Fruit fly (Drosophila melanogaster) whole organism, embryonic: ENCODE results near the gene Sec8.

ENCODE experiments used
- Ada2b ChIP-seq: fragments of 200-800 bp; sonication (Bioruptor generic); IDR thresholded peaks from 2 replicates; pipeline ENCODE4 v1.3.6; 2022; ENCODE audit warnings: missing biosample characterization, missing genetic modification characterization
- Atf3 ChIP-seq: fragments of 200-800 bp; sonication (Bioruptor generic); optimal IDR thresholded peaks from 3 replicates; lab custom pipeline; 2016; ENCODE audit warnings: missing biosample characterization, missing genetic modification characterization
- Blimp-1 ChIP-seq: fragments of 200-800 bp; sonication (Bioruptor generic); optimal IDR thresholded peaks from 3 replicates; lab custom pipeline; 2018; ENCODE audit warnings: missing biosample characterization, missing genetic modification characterization, mild to moderate bottlenecking, moderate library complexity, missing genetic modification reagents
- CG10267 ChIP-seq: fragments of 200-800 bp; sonication (Bioruptor generic); optimal IDR thresholded peaks from 2 replicates; lab custom pipeline; 2018; ENCODE audit warnings: missing biosample characterization, mild to moderate bottlenecking, missing genetic modification characterization, moderate library complexity
- CG11456 ChIP-seq: fragments of 200-800 bp; sonication (Bioruptor generic); IDR thresholded peaks from 3 replicates; pipeline ENCODE4 v1.3.6; 2022; ENCODE audit warnings: missing biosample characterization, missing genetic modification characterization
- CG11696 ChIP-seq: fragments of 200-800 bp; sonication (Bioruptor generic); IDR thresholded peaks from 2 replicates; pipeline ENCODE4 v1.3.6; 2022; ENCODE audit warnings: missing biosample characterization, missing genetic modification characterization
- CG12299 ChIP-seq: fragments of 200-800 bp; sonication (Bioruptor generic); optimal IDR thresholded peaks from 2 replicates; lab custom pipeline; 2018; ENCODE audit warnings: missing biosample characterization, mild to moderate bottlenecking, missing genetic modification characterization
- CG12391 ChIP-seq: fragments of 200-800 bp; sonication (Bioruptor generic); optimal IDR thresholded peaks from 3 replicates; lab custom pipeline; 2018; ENCODE audit warnings: missing biosample characterization, mild to moderate bottlenecking, missing genetic modification characterization, moderate library complexity
- CG14860 ChIP-seq: fragments of 200-800 bp; sonication (Bioruptor generic); IDR thresholded peaks from 3 replicates; pipeline ENCODE4 v1.3.6; 2022; ENCODE audit warnings: missing biosample characterization, missing genetic modification characterization; ENCODE audit not compliant: partially characterized antibody
- CG15514 ChIP-seq: fragments of 200-800 bp; sonication (Bioruptor generic); optimal IDR thresholded peaks from 3 replicates; lab custom pipeline; 2017; ENCODE audit warnings: missing biosample characterization, missing genetic modification characterization, mild to moderate bottlenecking, moderate library complexity, missing genetic modification reagents
- CG18262 ChIP-seq: fragments of 200-800 bp; optimal IDR thresholded peaks from 3 replicates; lab custom pipeline; 2019; ENCODE audit warnings: missing biosample characterization, mild to moderate bottlenecking, missing genetic modification characterization, moderate library complexity
- CG1832 ChIP-seq: fragments of 200-800 bp; sonication (Bioruptor generic); optimal IDR thresholded peaks from 2 replicates; lab custom pipeline; 2017; ENCODE audit warnings: missing biosample characterization, mild to moderate bottlenecking, missing genetic modification characterization, inconsistent platforms
- CG18599 ChIP-seq: fragments of 200-800 bp; sonication (Bioruptor generic); optimal IDR thresholded peaks from 3 replicates; lab custom pipeline; 2017; ENCODE audit warnings: missing biosample characterization, missing genetic modification characterization, mild to moderate bottlenecking, moderate library complexity, missing genetic modification reagents
- CG18764 ChIP-seq: fragments of 200-800 bp; sonication (Bioruptor generic); optimal IDR thresholded peaks from 3 replicates; lab custom pipeline; 2016; ENCODE audit warnings: missing biosample characterization, missing genetic modification characterization
- CG30403 ChIP-seq: fragments of 200-800 bp; sonication (Bioruptor generic); optimal IDR thresholded peaks from 3 replicates; lab custom pipeline; 2016; ENCODE audit warnings: missing biosample characterization, missing genetic modification characterization
- CG30431 ChIP-seq: fragments of 200-800 bp; sonication (Bioruptor generic); optimal IDR thresholded peaks from 2 replicates; lab custom pipeline; 2017; ENCODE audit warnings: missing biosample characterization, missing genetic modification characterization
- CG4360 ChIP-seq: fragments of 200-800 bp; sonication (Bioruptor generic); IDR thresholded peaks from 2 replicates; pipeline ENCODE4 v1.3.6; 2022; ENCODE audit warnings: missing biosample characterization, missing genetic modification characterization
- CG43689 ChIP-seq: fragments of 200-800 bp; sonication (Bioruptor generic); IDR thresholded peaks from 2 replicates; pipeline ENCODE4 v1.3.6; 2022; ENCODE audit warnings: missing biosample characterization, missing genetic modification characterization
- CG5180 ChIP-seq: fragments of 200-800 bp; sonication (Bioruptor generic); optimal IDR thresholded peaks from 3 replicates; lab custom pipeline; 2017; ENCODE audit warnings: missing biosample characterization, missing genetic modification characterization, mild to moderate bottlenecking, moderate library complexity, missing genetic modification reagents
- CG9817 ChIP-seq: fragments of 200-800 bp; sonication (Bioruptor generic); optimal IDR thresholded peaks from 2 replicates; lab custom pipeline; 2018; ENCODE audit warnings: missing biosample characterization, mild to moderate bottlenecking, missing genetic modification characterization, moderate library complexity
- CG9876 ChIP-seq: fragments of 200-800 bp; sonication (Bioruptor generic); optimal IDR thresholded peaks from 2 replicates; lab custom pipeline; 2016; ENCODE audit warnings: missing biosample characterization, missing genetic modification characterization
- CG9932 ChIP-seq: fragments of 200-800 bp; sonication (Bioruptor generic); IDR thresholded peaks from 2 replicates; pipeline ENCODE4 v1.3.6; 2022; ENCODE audit warnings: missing biosample characterization, missing genetic modification characterization
- Camta ChIP-seq: fragments of 200-800 bp; sonication (Bioruptor generic); optimal IDR thresholded peaks from 2 replicates; lab custom pipeline; 2016; ENCODE audit warnings: missing biosample characterization, missing genetic modification characterization
- CoRest ChIP-seq: fragments of 200-800 bp; sonication (Bioruptor generic); optimal IDR thresholded peaks from 3 replicates; lab custom pipeline; 2018; ENCODE audit warnings: missing biosample characterization, mild to moderate bottlenecking, missing genetic modification characterization, moderate library complexity
- D19A ChIP-seq: fragments of 200-800 bp; optimal IDR thresholded peaks from 3 replicates; lab custom pipeline; 2019; ENCODE audit warnings: missing biosample characterization, mild to moderate bottlenecking, missing genetic modification characterization, moderate library complexity
- Hey ChIP-seq: fragments of 200-800 bp; sonication (Bioruptor generic); optimal IDR thresholded peaks from 3 replicates; lab custom pipeline; 2018; ENCODE audit warnings: missing biosample characterization, mild to moderate bottlenecking, missing genetic modification characterization
- Hr78 ChIP-seq, 2 experiments: fragments of 200-800 bp in 1 of 2; fragments of >200 bp in 1 of 2; sonication (Bioruptor generic) in 1 of 2; optimal IDR thresholded peaks; 2 replicates each; lab custom pipeline; 2017 to 2019; ENCODE audit warnings: missing biosample characterization in 2 of 2, missing genetic modification characterization in 2 of 2, mild to moderate bottlenecking in 1 of 2, moderate library complexity in 1 of 2
- MBD-R2 ChIP-seq: fragments of 200-800 bp; sonication (Bioruptor generic); IDR thresholded peaks from 2 replicates; pipeline ENCODE4 v1.3.6; 2022; ENCODE audit warnings: missing biosample characterization, missing genetic modification characterization
- Med ChIP-seq: fragments of 200-800 bp; sonication (Bioruptor generic); peaks from one replicate; lab custom pipeline; 2016; ENCODE audit warnings: missing biosample characterization, missing genetic modification characterization, mild to moderate bottlenecking, inconsistent platforms, moderate library complexity
- Mrtf ChIP-seq: fragments of 200-800 bp; sonication (Bioruptor generic); IDR thresholded peaks from 3 replicates; pipeline ENCODE4 v1.3.6; 2022; ENCODE audit warnings: missing biosample characterization, missing genetic modification characterization
- Neu2 ChIP-seq: fragments of 200-800 bp; sonication (Bioruptor generic); optimal IDR thresholded peaks from 3 replicates; lab custom pipeline; 2016; ENCODE audit warnings: missing biosample characterization, missing genetic modification characterization, borderline replicate concordance
- NfI ChIP-seq: fragments of 200-800 bp; sonication (Bioruptor generic); optimal IDR thresholded peaks from 3 replicates; lab custom pipeline; 2018; ENCODE audit warnings: missing biosample characterization, mild to moderate bottlenecking, missing genetic modification characterization, moderate library complexity
- Oli ChIP-seq: fragments of 200-800 bp; sonication (Bioruptor generic); optimal IDR thresholded peaks from 2 replicates; lab custom pipeline; 2018; ENCODE audit warnings: missing biosample characterization, mild to moderate bottlenecking, missing genetic modification characterization, moderate library complexity
- Tbp ChIP-seq: fragments of >200 bp; optimal IDR thresholded peaks from 2 replicates; lab custom pipeline; 2018; ENCODE audit warnings: missing biosample characterization, missing genetic modification characterization
- bsh ChIP-seq, 2 experiments: fragments of 200-800 bp; sonication (Bioruptor generic); optimal IDR thresholded peaks; 2 replicates each; lab custom pipeline; 2017 to 2018; ENCODE audit warnings: mild to moderate bottlenecking in 2 of 2, missing biosample characterization in 2 of 2, missing genetic modification characterization in 2 of 2, moderate library complexity in 1 of 2
- btn ChIP-seq: fragments of 200-800 bp; sonication (Bioruptor generic); optimal IDR thresholded peaks from 2 replicates; lab custom pipeline; 2016; ENCODE audit warnings: missing biosample characterization, missing genetic modification characterization
- fd96Cb ChIP-seq: fragments of 200-800 bp; sonication (Bioruptor generic); optimal IDR thresholded peaks from 2 replicates; lab custom pipeline; 2018; ENCODE audit warnings: missing biosample characterization, mild to moderate bottlenecking, missing genetic modification characterization, moderate library complexity
- gro ChIP-seq: fragments of 200-800 bp; sonication (Bioruptor generic); optimal IDR thresholded peaks from 2 replicates; lab custom pipeline; 2016; ENCODE audit warnings: missing biosample characterization, missing genetic modification characterization
- gsb-n ChIP-seq: fragments of 200-800 bp; sonication (Bioruptor generic); optimal IDR thresholded peaks from 3 replicates; lab custom pipeline; 2018; ENCODE audit warnings: missing biosample characterization, mild to moderate bottlenecking, missing genetic modification characterization
- inv ChIP-seq: fragments of 200-800 bp; sonication (Bioruptor generic); IDR thresholded peaks from 2 replicates; pipeline ENCODE4 v1.3.6; 2022; ENCODE audit warnings: missing biosample characterization, missing genetic modification characterization; ENCODE audit not compliant: partially characterized antibody
- knrl ChIP-seq: fragments of 200-800 bp; sonication (Bioruptor generic); IDR thresholded peaks from 3 replicates; pipeline ENCODE4 v1.3.6; 2022; ENCODE audit warnings: missing biosample characterization, missing genetic modification characterization; ENCODE audit not compliant: partially characterized antibody
- org-1 ChIP-seq: fragments of 200-800 bp; sonication (Bioruptor generic); optimal IDR thresholded peaks from 2 replicates; lab custom pipeline; 2017; ENCODE audit warnings: missing biosample characterization, missing genetic modification characterization
- otp ChIP-seq: fragments of 200-800 bp; sonication (Bioruptor generic); IDR thresholded peaks from 3 replicates; pipeline ENCODE4, ENCODE4 v1.3.6; 2022; ENCODE audit warnings: missing biosample characterization, missing genetic modification characterization
- pfk ChIP-seq: fragments of 200-800 bp; sonication (Bioruptor generic); optimal IDR thresholded peaks from 2 replicates; lab custom pipeline; 2018; ENCODE audit warnings: missing biosample characterization, mild to moderate bottlenecking, missing genetic modification characterization, moderate library complexity
- pros ChIP-seq: fragments of 200-800 bp; sonication (Bioruptor generic); optimal IDR thresholded peaks from 3 replicates; lab custom pipeline; 2019; ENCODE audit warnings: missing biosample characterization, mild to moderate bottlenecking, missing genetic modification characterization, moderate library complexity
- run ChIP-seq: fragments of 200-800 bp; sonication (Bioruptor generic); optimal IDR thresholded peaks from 3 replicates; lab custom pipeline; 2018; ENCODE audit warnings: missing biosample characterization, mild to moderate bottlenecking, missing genetic modification characterization
- slbo ChIP-seq: fragments of 200-800 bp; sonication (Bioruptor generic); IDR thresholded peaks from 2 replicates; pipeline ENCODE4 v1.3.6; 2022; ENCODE audit warnings: missing biosample characterization, missing genetic modification characterization
- zen2 ChIP-seq: fragments of 200-800 bp; sonication (Bioruptor generic); IDR thresholded peaks from 3 replicates; pipeline ENCODE4 v1.3.6; 2022; ENCODE audit warnings: missing biosample characterization, missing genetic modification characterization; ENCODE audit not compliant: partially characterized antibody
- zfh1 ChIP-seq: fragments of 200-800 bp; sonication (Bioruptor generic); IDR thresholded peaks from 3 replicates; pipeline ENCODE4 v1.3.6; 2022; ENCODE audit warnings: missing biosample characterization, missing genetic modification characterization

The Sec8 gene

dm6 chr3R:5705469-5706067 lies 53.2 kb downstream of the Sec8 start (continued):
- TF ChIP-seq fd96Cb (tag; lab: Kevin White, UChicago) = peak; percentile 71
- no peak for TF ChIP-seq gsb-n (tag; lab: Kevin White, UChicago)
- TF ChIP-seq CG11696 (GFP tag; lab: Robert Waterston, UW) = peak; percentile 81
- TF ChIP-seq knrl = no peak
- no peak for TF ChIP-seq CG14860 (GFP tag; lab: Robert Waterston, UW)
- peak; percentile 44 for TF ChIP-seq CG12299 (tag; lab: Kevin White, UChicago)
- TF ChIP-seq zen2 (GFP tag; lab: Robert Waterston, UW) = no peak
- no peak for TF ChIP-seq gro (GFP tag; lab: Kevin White, UChicago)
- TF ChIP-seq org-1 (GFP tag; lab: Kevin White, UChicago) = peak; percentile 61
- no peak for TF ChIP-seq pfk (GFP tag; lab: Kevin White, UChicago)
- TF ChIP-seq CG30403 (GFP tag; lab: Kevin White, UChicago) = peak; percentile 69
- no peak for TF ChIP-seq Hr78 (GFP tag; optimal IDR thresholded peaks at IDR 0.05; lab: Kevin White, UChicago)
- TF ChIP-seq NfI (GFP tag; lab: Kevin White, UChicago) = peak; percentile 58
- TF ChIP-seq Blimp-1 (GFP tag; lab: Kevin White, UChicago) = no peak
- peak in 1 of 2 experiments; percentile 76 for TF ChIP-seq bsh (GFP tag; optimal IDR thresholded peaks at IDR 0.05; lab: Kevin White, UChicago)
- no peak for TF ChIP-seq CG4360 (GFP tag; lab: Robert Waterston, UW)
- TF ChIP-seq CoRest (tag; lab: Kevin White, UChicago) = peak; percentile 80
- peak; percentile 22; the same call in 1 of the 2 replicates for TF ChIP-seq slbo
- no peak for TF ChIP-seq CG15514 (GFP tag; lab: Kevin White, UChicago)
- no peak for TF ChIP-seq CG11456 (GFP tag; lab: Robert Waterston, UW)
- TF ChIP-seq run (tag; lab: Kevin White, UChicago) = peak; percentile 25
- TF ChIP-seq Ada2b = 0 out of 2 replicates have a peak, but pooled peaks have one; percentile 9
- peak; percentile 46; the same call in 1 of the 2 replicates for TF ChIP-seq CG9932 (GFP tag; lab: Robert Waterston, UW)
- TF ChIP-seq Hey (tag; lab: Kevin White, UChicago) = no peak
- TF ChIP-seq CG18599 (GFP tag; lab: Kevin White, UChicago) = peak; percentile 64
- no peak for TF ChIP-seq CG9876
- no peak for TF ChIP-seq inv (GFP tag; lab: Robert Waterston, UW)
- TF ChIP-seq CG9817 (tag; lab: Kevin White, UChicago) = peak; percentile 57
- no peak for TF ChIP-seq CG30431 (GFP tag; lab: Kevin White, UChicago)
- no peak for TF ChIP-seq Tbp
- TF ChIP-seq CG1832 (GFP tag; lab: Kevin White, UChicago) = no peak
- no peak for TF ChIP-seq CG18764
- no peak for TF ChIP-seq Neu2 (GFP tag; lab: Kevin White, UChicago)
- TF ChIP-seq Oli (tag; lab: Kevin White, UChicago) = peak; percentile 76
- no peak for TF ChIP-seq CG43689 (GFP tag; lab: Robert Waterston, UW)
- 0 out of 3 replicates have a peak, but pooled peaks have one; percentile 56 for TF ChIP-seq zfh1 (GFP tag; lab: Robert Waterston, UW)
- TF ChIP-seq CG12391 (tag; lab: Kevin White, UChicago) = peak; percentile 73
- TF ChIP-seq pros (GFP tag; lab: Kevin White, UChicago) = no peak
- peak; percentile 36 for TF ChIP-seq Camta (GFP tag; lab: Kevin White, UChicago)
- TF ChIP-seq Mrtf (GFP tag; lab: Robert Waterston, UW) = peak; percentile 23; the same call in 1 of the 3 replicates
- no peak for TF ChIP-seq btn (GFP tag; lab: Kevin White, UChicago)
- TF ChIP-seq CG10267 (tag; lab: Kevin White, UChicago) = peak; percentile 70
- TF ChIP-seq otp = no peak
- TF ChIP-seq Med (GFP tag; lab: Kevin White, UChicago) = peak; percentile 90
- TF ChIP-seq CG18262 (tag; lab: Kevin White, UChicago) = peak; percentile 86
- TF ChIP-seq MBD-R2 = no peak
- TF ChIP-seq CG5180 = no peak
- no peak for TF ChIP-seq D19A (tag; lab: Kevin White, UChicago)
- no peak for TF ChIP-seq Atf3 (GFP tag; lab: Kevin White, UChicago)
